Fruit fly (Drosophila melanogaster): ENCODE results near the gene wuho.

The wuho gene

DNA sequence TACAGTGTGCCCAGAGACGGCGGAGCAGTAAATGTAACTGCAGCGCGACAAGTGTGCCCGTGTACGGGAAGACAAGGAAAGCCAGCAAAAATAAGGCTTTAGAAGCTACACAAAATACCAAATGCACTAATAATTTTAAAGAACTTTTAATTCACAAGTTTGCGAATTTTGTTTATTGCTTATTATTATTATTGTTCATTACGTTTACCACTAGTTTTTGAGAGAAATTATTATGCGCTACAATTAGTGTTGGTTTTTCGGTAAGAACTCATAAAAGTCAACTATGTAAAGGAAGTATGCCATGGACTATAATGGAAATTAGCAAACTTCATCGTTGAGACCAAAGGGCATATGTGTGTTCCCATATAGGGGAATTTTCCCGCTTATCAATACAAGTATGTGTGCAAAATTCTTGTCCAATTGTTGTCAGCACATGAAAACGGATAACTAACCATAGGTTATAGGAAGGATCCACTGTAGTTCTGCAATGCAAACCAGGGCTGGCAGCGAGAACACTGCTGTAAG lies 20.7 kb upstream of the wuho start, which contains the start of gene schlank:
TSS of gene schlank (minus strand) at position 42 of the 525 bp plus-strand sequence.
- TF ChIP-seq CG4496 (GFP tag; IDR thresholded peaks at IDR 0.05) (peak; percentile 82), gl (tag; optimal IDR thresholded peaks at IDR 0.05) (no peak), CG34367 (tag; optimal IDR thresholded peaks at IDR 0.05) (peak; percentile 28), CG13204 (GFP tag; optimal IDR thresholded peaks at IDR 0.05) (no peak), CG12605 (GFP tag; IDR thresholded peaks at IDR 0.05) (no peak), Pif1A (GFP tag; optimal IDR thresholded peaks at IDR 0.05) (no peak), EcR (GFP tag; optimal IDR thresholded peaks at IDR 0.05) (no peak), CG32121 (GFP tag; IDR thresholded peaks at IDR 0.05) (peak; percentile 64), Ets98B (GFP tag; IDR thresholded peaks at IDR 0.05) (peak; percentile 65), CG14655 (GFP tag; optimal IDR thresholded peaks at IDR 0.05) (no peak), D1 (tag; optimal IDR thresholded peaks at IDR 0.05) (no peak), CG8301 (tag; optimal IDR thresholded peaks at IDR 0.05) (peak; percentile 39), CG17806 (tag; optimal IDR thresholded peaks at IDR 0.05) (peak; percentile 28), CG10348 (GFP tag; IDR thresholded peaks at IDR 0.05) (no peak), CG8159 (tag; optimal IDR thresholded peaks at IDR 0.05) (peak; percentile 63), Pif1B (GFP tag; optimal IDR thresholded peaks at IDR 0.05) (no peak), fd96Ca (GFP tag; IDR thresholded peaks at IDR 0.05) (peak; percentile 74; the same call in 2 of the 3 replicates), CG9948 (tag; optimal IDR thresholded peaks at IDR 0.05) (peak; percentile 8), rn (GFP tag; IDR thresholded peaks at IDR 0.05) (0 out of 2 replicates have a peak, but pooled peaks have one; percentile 31), CG15710 (tag; optimal IDR thresholded peaks at IDR 0.05) (peak; percentile 43), Snoo (tag; optimal IDR thresholded peaks at IDR 0.05) (peak; percentile 7)

DNA sequence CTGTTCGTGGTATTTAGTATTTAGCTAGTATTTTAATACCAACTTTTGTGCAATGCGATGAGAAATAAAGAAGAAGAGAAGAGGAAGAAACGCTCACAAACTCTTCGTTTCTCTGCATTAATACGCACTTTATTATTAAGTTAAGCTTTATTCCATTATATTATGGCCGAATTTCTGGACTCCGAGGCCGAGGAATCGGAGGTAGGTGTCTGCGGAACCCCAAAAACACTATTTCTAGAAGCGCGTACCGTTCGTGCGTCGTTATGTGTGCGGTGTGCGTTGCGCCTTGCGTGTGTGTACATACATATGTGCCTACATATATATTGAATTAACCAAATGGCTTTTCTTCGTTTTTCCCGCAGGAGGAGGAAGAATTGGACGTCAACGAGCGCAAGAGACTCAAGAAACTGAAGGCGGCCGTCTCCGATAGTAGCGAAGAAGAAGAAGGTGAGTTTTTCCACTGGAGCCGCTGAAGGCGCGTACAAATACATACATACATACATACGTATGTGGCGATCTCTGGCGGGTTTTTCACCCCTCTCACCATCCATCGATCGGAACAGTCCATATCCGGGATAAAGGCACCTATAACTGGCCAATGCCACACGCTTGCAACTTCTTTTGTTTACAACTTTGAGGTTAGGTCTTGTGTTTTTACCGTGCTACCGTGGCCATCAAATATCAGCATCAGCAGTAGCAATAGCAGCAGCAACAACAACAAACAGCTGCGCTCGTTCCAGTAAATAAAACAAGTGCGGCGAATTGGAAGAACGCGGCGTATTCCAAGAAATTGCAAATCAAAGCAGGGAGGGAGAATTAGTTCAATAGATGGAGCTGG lies 19.9 kb upstream of the wuho start, which contains the start of gene Spt6:
TSS of gene Spt6 (plus strand) at position 53 of the 838 bp plus-strand sequence.
- TF ChIP-seq CG32121 (GFP tag; IDR thresholded peaks at IDR 0.05) (no peak), EcR (GFP tag; optimal IDR thresholded peaks at IDR 0.05) (peak; percentile 9)

DNA sequence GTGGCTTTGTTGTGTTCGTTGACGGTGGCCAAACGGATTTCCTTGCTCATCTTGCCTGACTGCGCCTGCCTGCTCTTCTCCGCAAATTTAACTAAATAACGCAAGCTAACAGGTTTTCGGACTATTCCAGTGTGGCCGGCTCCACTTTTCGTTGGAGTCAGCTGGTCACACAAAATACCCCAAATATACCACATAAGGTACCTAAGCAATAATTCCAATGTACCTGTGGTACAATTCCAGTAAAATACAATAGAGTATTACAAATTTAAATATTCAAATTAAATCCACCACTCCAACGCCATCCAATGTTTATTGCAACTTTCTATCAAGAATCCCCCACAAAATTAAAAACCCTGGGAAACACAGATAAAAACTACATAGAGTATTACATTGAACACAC lies 11.3 kb upstream of the wuho start, which contains the start of gene CG3566:
TSS of gene CG3566 (minus strand) at position 135 of the 400 bp plus-strand sequence.
- TF ChIP-seq Pif1B (GFP tag; optimal IDR thresholded peaks at IDR 0.05): no peak

DNA sequence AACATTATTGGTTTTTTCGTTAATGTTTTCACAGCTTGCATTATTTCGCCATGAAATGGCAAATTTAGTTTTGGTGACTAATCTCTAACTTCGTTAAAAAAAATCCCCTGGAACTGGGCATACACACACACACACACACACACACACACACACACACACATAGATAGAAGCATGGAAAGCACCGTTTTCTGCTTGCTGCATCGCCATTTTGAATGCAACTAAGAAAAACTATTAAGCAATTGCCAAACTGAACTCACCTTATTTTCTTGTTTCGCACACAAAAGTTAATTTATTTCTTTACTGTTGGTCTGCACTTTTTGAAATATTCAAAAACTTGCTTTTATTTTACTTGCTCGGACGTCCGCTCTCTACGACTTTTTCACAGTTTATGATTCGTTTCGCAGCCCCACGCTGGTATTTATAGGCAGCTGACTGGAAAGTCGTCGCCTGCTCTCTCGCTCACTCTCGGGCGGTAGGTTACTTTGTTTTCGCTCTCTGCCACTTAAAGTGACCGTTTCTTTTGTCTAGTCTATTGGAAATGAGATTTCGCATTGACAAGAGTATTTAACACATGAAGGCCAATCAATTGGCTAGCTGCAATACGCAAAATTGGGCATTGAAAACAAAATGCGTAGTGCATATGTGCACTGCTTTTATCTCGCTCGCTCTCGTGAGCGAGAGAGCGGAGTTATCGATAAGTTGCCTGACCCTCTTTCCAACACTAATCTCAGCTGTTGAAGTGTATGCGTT lies 8.8 kb upstream of the wuho start:
- TF ChIP-seq rn (GFP tag; IDR thresholded peaks at IDR 0.05) (no peak), CG12605 (GFP tag; IDR thresholded peaks at IDR 0.05) (no peak), CG8159 (tag; optimal IDR thresholded peaks at IDR 0.05) (peak; percentile 26), Pif1A (GFP tag; optimal IDR thresholded peaks at IDR 0.05) (no peak), CG34367 (tag; optimal IDR thresholded peaks at IDR 0.05) (no peak), CG4496 (GFP tag; IDR thresholded peaks at IDR 0.05) (0 out of 3 replicates have a peak, but pooled peaks have one; percentile 15), fd96Ca (GFP tag; IDR thresholded peaks at IDR 0.05) (no peak), CG8301 (tag; optimal IDR thresholded peaks at IDR 0.05) (no peak), CG15710 (tag; optimal IDR thresholded peaks at IDR 0.05) (no peak), D1 (tag; optimal IDR thresholded peaks at IDR 0.05) (no peak), CG9948 (tag; optimal IDR thresholded peaks at IDR 0.05) (no peak), CG10348 (GFP tag; IDR thresholded peaks at IDR 0.05) (no peak), CG13204 (GFP tag; optimal IDR thresholded peaks at IDR 0.05) (no peak), gl (tag; optimal IDR thresholded peaks at IDR 0.05) (no peak), Pif1B (GFP tag; optimal IDR thresholded peaks at IDR 0.05) (no peak), CG14655 (GFP tag; optimal IDR thresholded peaks at IDR 0.05) (no peak), CG32121 (GFP tag; IDR thresholded peaks at IDR 0.05) (no peak), Ets98B (GFP tag; IDR thresholded peaks at IDR 0.05) (no peak)

DNA sequence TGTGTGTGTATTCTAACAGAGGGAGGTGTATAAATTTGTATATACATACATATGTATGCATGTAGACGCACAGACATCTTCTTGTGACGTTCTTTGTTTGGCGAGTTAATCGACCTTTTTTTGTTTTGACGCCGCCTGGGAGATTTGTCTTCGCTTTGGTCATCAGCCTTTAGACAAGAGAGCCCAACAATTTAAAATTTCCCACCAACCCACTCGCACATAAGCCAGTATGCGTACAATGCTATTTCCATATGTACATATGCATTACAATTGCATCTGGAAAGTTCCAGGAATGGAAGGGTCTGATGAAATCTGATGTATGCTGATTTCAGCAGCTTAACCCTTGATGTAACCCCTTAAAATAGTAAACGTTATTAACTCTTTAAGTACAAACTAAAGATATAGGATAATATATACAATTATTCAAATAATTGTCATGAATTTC lies 8.2 kb upstream of the wuho start, which contains the start of gene Ubi-p5E:
TSS of gene Ubi-p5E (minus strand) at position 19 of the 445 bp plus-strand sequence.
- 0 out of 2 replicates have a peak, but pooled peaks have one; percentile 14 for TF ChIP-seq CG12605 (GFP tag; IDR thresholded peaks at IDR 0.05)
- no peak for TF ChIP-seq D1 (tag; optimal IDR thresholded peaks at IDR 0.05)
- peak; percentile 90 for TF ChIP-seq EcR (GFP tag; optimal IDR thresholded peaks at IDR 0.05)
- 0 out of 3 replicates have a peak, but pooled peaks have one; percentile 38 for TF ChIP-seq CG4496 (GFP tag; IDR thresholded peaks at IDR 0.05)

DNA sequence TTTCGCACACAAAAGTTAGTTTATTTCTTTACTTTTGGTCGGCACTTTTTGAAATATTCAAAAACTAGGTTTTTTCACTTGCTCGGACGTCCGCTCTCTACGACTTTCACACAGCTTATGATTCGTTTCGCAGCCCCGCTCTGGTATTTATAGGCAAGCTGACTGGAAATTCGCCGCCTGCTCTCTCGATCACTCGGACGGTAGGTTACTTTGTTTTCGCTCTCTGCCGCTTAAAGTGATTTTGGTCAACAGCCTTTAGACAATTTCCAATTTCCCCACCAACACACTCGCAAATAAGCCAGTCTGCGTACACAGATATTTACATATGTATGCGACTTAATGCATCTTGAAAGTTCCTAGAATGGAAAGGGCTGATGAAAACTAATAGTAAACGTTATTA lies 4.4 kb upstream of the wuho start, which contains the start of gene CG11700:
TSS of gene CG11700 (minus strand) at position 106 of the 400 bp plus-strand sequence.
- TF ChIP-seq CG4496 (GFP tag; IDR thresholded peaks at IDR 0.05) (0 out of 3 replicates have a peak, but pooled peaks have one; percentile 31), EcR (GFP tag; optimal IDR thresholded peaks at IDR 0.05) (peak; percentile 64), Ets98B (GFP tag; IDR thresholded peaks at IDR 0.05) (peak; percentile 33; the same call in 1 of the 2 replicates), CG12605 (GFP tag; IDR thresholded peaks at IDR 0.05) (0 out of 2 replicates have a peak, but pooled peaks have one; percentile 19), CG9948 (tag; optimal IDR thresholded peaks at IDR 0.05) (no peak)

All from whole organism, pupa.